Fruit fly (Drosophila melanogaster) whole organism, embryonic: ENCODE data around the gene Gr64d.
A peak's percentile ranks its signal among the peaks of the same experiment; 100 is the strongest.

Source experiments
- C15 ChIP-seq: fragments of 200-800 bp; sonication (Bioruptor generic); IDR thresholded peaks from 3 replicates; pipeline ENCODE4 v1.3.6; 2022; ENCODE audit warnings: missing biosample characterization, missing genetic modification characterization
- CG10209 ChIP-seq: fragments of 200-800 bp; sonication (Bioruptor generic); optimal IDR thresholded peaks from 3 replicates; lab custom pipeline; 2017; ENCODE audit warnings: missing biosample characterization, mild to moderate bottlenecking, missing genetic modification characterization, missing genetic modification reagents
- CG10431 ChIP-seq: fragments of 200-800 bp; sonication (Bioruptor generic); optimal IDR thresholded peaks from 3 replicates; lab custom pipeline; 2018; ENCODE audit warnings: missing biosample characterization, mild to moderate bottlenecking, missing genetic modification characterization
- CG13296 ChIP-seq: fragments of 200-800 bp; sonication (Bioruptor generic); optimal IDR thresholded peaks from 3 replicates; lab custom pipeline; 2018; ENCODE audit warnings: missing biosample characterization, mild to moderate bottlenecking, missing genetic modification characterization
- CG13624 ChIP-seq: fragments of 200-800 bp; sonication (Bioruptor generic); optimal IDR thresholded peaks from 2 replicates; lab custom pipeline; 2016; ENCODE audit warnings: missing biosample characterization, missing genetic modification characterization
- CG13775 ChIP-seq: fragments of 200-800 bp; sonication (Bioruptor generic); optimal IDR thresholded peaks from 3 replicates; lab custom pipeline; 2017; ENCODE audit warnings: missing biosample characterization, mild to moderate bottlenecking, missing genetic modification characterization
- CG14014 ChIP-seq: fragments of 200-800 bp; sonication (Bioruptor generic); IDR thresholded peaks from 2 replicates; pipeline ENCODE4 v1.3.6; 2022; ENCODE audit warnings: missing biosample characterization, missing genetic modification characterization
- CG17829 ChIP-seq: fragments of 200-800 bp; optimal IDR thresholded peaks from 2 replicates; lab custom pipeline; 2019; ENCODE audit warnings: missing biosample characterization, mild to moderate bottlenecking, missing genetic modification characterization, moderate library complexity
- CG18764 ChIP-seq: fragments of 200-800 bp; sonication (Bioruptor generic); optimal IDR thresholded peaks from 3 replicates; lab custom pipeline; 2016; ENCODE audit warnings: missing biosample characterization, missing genetic modification characterization
- CG2199 ChIP-seq: fragments of 200-800 bp; sonication (Bioruptor generic); IDR thresholded peaks from 3 replicates; pipeline ENCODE4 v1.3.6; 2022; ENCODE audit warnings: missing biosample characterization, missing genetic modification characterization
- CG2889 ChIP-seq: fragments of 200-800 bp; sonication (Bioruptor generic); IDR thresholded peaks from 3 replicates; pipeline ENCODE4 v1.3.6; 2022; ENCODE audit warnings: missing biosample characterization, missing genetic modification characterization
- CG30403 ChIP-seq: fragments of 200-800 bp; sonication (Bioruptor generic); optimal IDR thresholded peaks from 3 replicates; lab custom pipeline; 2016; ENCODE audit warnings: missing biosample characterization, missing genetic modification characterization
- CG3281 ChIP-seq: fragments of 200-800 bp; sonication (Bioruptor generic); optimal IDR thresholded peaks from 3 replicates; lab custom pipeline; 2017; ENCODE audit warnings: missing biosample characterization, mild to moderate bottlenecking, missing genetic modification characterization
- CG3838 ChIP-seq: fragments of 200-800 bp; sonication (Bioruptor generic); optimal IDR thresholded peaks from 3 replicates; lab custom pipeline; 2016; ENCODE audit warnings: missing biosample characterization, missing genetic modification characterization
- CG7372 ChIP-seq: fragments of 200-800 bp; sonication (Bioruptor generic); IDR thresholded peaks from 2 replicates; pipeline ENCODE4 v1.3.6; 2022; ENCODE audit warnings: missing biosample characterization, missing genetic modification characterization
- CG7556 ChIP-seq: fragments of 200-800 bp; sonication (Bioruptor generic); optimal IDR thresholded peaks from 2 replicates; lab custom pipeline; 2017; ENCODE audit warnings: missing biosample characterization, mild to moderate bottlenecking, missing genetic modification characterization
- CG7745 ChIP-seq: fragments of 200-800 bp; sonication (Bioruptor generic); optimal IDR thresholded peaks from 2 replicates; lab custom pipeline; 2018; ENCODE audit warnings: missing biosample characterization, mild to moderate bottlenecking, missing genetic modification characterization, moderate library complexity
- CG8478 ChIP-seq: fragments of >200 bp; optimal IDR thresholded peaks from 2 replicates; lab custom pipeline; 2018
- CG9932 ChIP-seq: fragments of 200-800 bp; sonication (Bioruptor generic); IDR thresholded peaks from 2 replicates; pipeline ENCODE4 v1.3.6; 2022; ENCODE audit warnings: missing biosample characterization, missing genetic modification characterization
- CTCF ChIP-seq: fragments of 200-800 bp; sonication (Bioruptor generic); optimal IDR thresholded peaks from 2 replicates; lab custom pipeline; 2017; ENCODE audit warnings: missing biosample characterization, mild to moderate bottlenecking, missing genetic modification characterization, moderate library complexity
- D ChIP-seq, 2 experiments: fragments of 200-800 bp in 1 of 2; fragments of >200 bp in 1 of 2; sonication (Bioruptor generic) in 1 of 2; optimal IDR thresholded peaks; 2 replicates in 1 of 2; 3 replicates in 1 of 2; lab custom pipeline; 2017; ENCODE audit warnings: mild to moderate bottlenecking in 1 of 2, missing biosample characterization in 1 of 2, missing genetic modification characterization in 1 of 2, missing genetic modification reagents in 1 of 2
- Doc3 ChIP-seq: fragments of 200-800 bp; sonication (Bioruptor generic); IDR thresholded peaks from 3 replicates; pipeline ENCODE4 v1.3.6; 2022; ENCODE audit warnings: missing biosample characterization, missing genetic modification characterization; ENCODE audit not compliant: partially characterized antibody
- Fer2 ChIP-seq: fragments of 200-800 bp; sonication (Bioruptor generic); optimal IDR thresholded peaks from 2 replicates; lab custom pipeline; 2018; ENCODE audit warnings: missing biosample characterization, mild to moderate bottlenecking, missing genetic modification characterization, moderate library complexity
- HmgD ChIP-seq: fragments of 200-800 bp; sonication (Bioruptor generic); optimal IDR thresholded peaks from 3 replicates; lab custom pipeline; 2016; ENCODE audit warnings: missing biosample characterization, missing genetic modification characterization
- Max ChIP-seq: fragments of 200-800 bp; sonication (Bioruptor generic); optimal IDR thresholded peaks from 2 replicates; lab custom pipeline; 2016; ENCODE audit warnings: missing biosample characterization, mild to moderate bottlenecking, missing genetic modification characterization
- NC2β ChIP-seq: fragments of 200-800 bp; sonication (Bioruptor generic); optimal IDR thresholded peaks from 2 replicates; lab custom pipeline; 2016; ENCODE audit warnings: missing biosample characterization, missing genetic modification characterization
- NfI ChIP-seq: fragments of 200-800 bp; sonication (Bioruptor generic); optimal IDR thresholded peaks from 3 replicates; lab custom pipeline; 2018; ENCODE audit warnings: missing biosample characterization, mild to moderate bottlenecking, missing genetic modification characterization, moderate library complexity
- PHDP ChIP-seq: fragments of 200-800 bp; sonication (Bioruptor generic); optimal IDR thresholded peaks from 3 replicates; lab custom pipeline; 2018; ENCODE audit warnings: missing biosample characterization, mild to moderate bottlenecking, missing genetic modification characterization, moderate library complexity
- TFAM ChIP-seq: fragments of 200-800 bp; sonication (Bioruptor generic); optimal IDR thresholded peaks from 2 replicates; lab custom pipeline; 2017; ENCODE audit warnings: missing biosample characterization, missing genetic modification characterization, inconsistent platforms
- ab ChIP-seq: fragments of 200-800 bp; sonication (Bioruptor generic); optimal IDR thresholded peaks from 2 replicates; lab custom pipeline; 2016; ENCODE audit warnings: missing biosample characterization, missing genetic modification characterization
- az2 ChIP-seq: fragments of 200-800 bp; sonication (Bioruptor generic); optimal IDR thresholded peaks from 3 replicates; lab custom pipeline; 2016; ENCODE audit warnings: missing biosample characterization, missing genetic modification characterization
- bcd ChIP-seq: fragments of 200-800 bp; sonication (Bioruptor generic); optimal IDR thresholded peaks from 2 replicates; lab custom pipeline; 2017; ENCODE audit warnings: missing biosample characterization, mild to moderate bottlenecking, missing genetic modification characterization
- dmrt11E ChIP-seq: fragments of 200-800 bp; sonication (Bioruptor generic); optimal IDR thresholded peaks from 3 replicates; lab custom pipeline; 2018; ENCODE audit warnings: missing biosample characterization, mild to moderate bottlenecking, missing genetic modification characterization, moderate library complexity
- esg ChIP-seq: fragments of 200-800 bp; sonication (Bioruptor generic); conservative IDR thresholded peaks from 2 replicates; pipeline ENCODE4 v1.3.6; 2022; ENCODE audit warnings: missing biosample characterization, missing genetic modification characterization
- eyg ChIP-seq: fragments of 200-800 bp; sonication (Bioruptor generic); optimal IDR thresholded peaks from 3 replicates; lab custom pipeline; 2016; ENCODE audit warnings: missing biosample characterization, missing genetic modification characterization
- fru ChIP-seq: fragments of >200 bp; optimal IDR thresholded peaks from 2 replicates; lab custom pipeline; 2017
- gcm2 ChIP-seq: fragments of 200-800 bp; sonication (Bioruptor generic); optimal IDR thresholded peaks from 2 replicates; lab custom pipeline; 2016; ENCODE audit warnings: missing biosample characterization, missing genetic modification characterization
- gro ChIP-seq: fragments of 200-800 bp; sonication (Bioruptor generic); optimal IDR thresholded peaks from 2 replicates; lab custom pipeline; 2016; ENCODE audit warnings: missing biosample characterization, missing genetic modification characterization
- gsb-n ChIP-seq: fragments of 200-800 bp; sonication (Bioruptor generic); optimal IDR thresholded peaks from 3 replicates; lab custom pipeline; 2018; ENCODE audit warnings: missing biosample characterization, mild to moderate bottlenecking, missing genetic modification characterization
- ind ChIP-seq: fragments of 200-800 bp; sonication (Bioruptor generic); optimal IDR thresholded peaks from 3 replicates; lab custom pipeline; 2016; ENCODE audit warnings: missing biosample characterization, missing genetic modification characterization
- lilli ChIP-seq: fragments of 200-800 bp; sonication (Bioruptor generic); optimal IDR thresholded peaks from 3 replicates; lab custom pipeline; 2016; ENCODE audit warnings: missing biosample characterization, missing genetic modification characterization
- nau ChIP-seq: fragments of 200-800 bp; sonication (Bioruptor generic); optimal IDR thresholded peaks from 3 replicates; lab custom pipeline; 2017; ENCODE audit warnings: missing biosample characterization, mild to moderate bottlenecking, missing genetic modification characterization, missing genetic modification reagents
- odd ChIP-seq: fragments of 200-800 bp; sonication (Bioruptor generic); optimal IDR thresholded peaks from 2 replicates; lab custom pipeline; 2017; ENCODE audit warnings: missing biosample characterization, mild to moderate bottlenecking, missing genetic modification characterization
- prd ChIP-seq, 3 experiments: fragments of >200 bp in 2 of 3; fragments of 200-800 bp in 1 of 3; sonication (Bioruptor generic) in 1 of 3; optimal IDR thresholded peaks in 2 of 3; IDR thresholded peaks in 1 of 3; 2 replicates in 2 of 3; 3 replicates in 1 of 3; pipeline versions ENCODE4 v1.3.6 to Lab custom; 2017 to 2022; ENCODE audit warnings: missing biosample characterization in 1 of 3, missing genetic modification characterization in 1 of 3
- pros ChIP-seq: fragments of 200-800 bp; sonication (Bioruptor generic); optimal IDR thresholded peaks from 3 replicates; lab custom pipeline; 2019; ENCODE audit warnings: missing biosample characterization, mild to moderate bottlenecking, missing genetic modification characterization, moderate library complexity
- salm ChIP-seq: fragments of 200-800 bp; sonication (Bioruptor generic); optimal IDR thresholded peaks from 2 replicates; lab custom pipeline; 2018; ENCODE audit warnings: missing biosample characterization, mild to moderate bottlenecking, missing genetic modification characterization
- sim ChIP-seq: fragments of 200-800 bp; sonication (Bioruptor generic); IDR thresholded peaks from 2 replicates; pipeline ENCODE4 v1.3.6; 2022; ENCODE audit warnings: missing biosample characterization, missing genetic modification characterization
- sisA ChIP-seq: fragments of 200-800 bp; sonication (Bioruptor generic); IDR thresholded peaks from 2 replicates; pipeline ENCODE4 v1.3.6; 2022; ENCODE audit warnings: missing biosample characterization, missing genetic modification characterization
- sug ChIP-seq: fragments of 200-800 bp; optimal IDR thresholded peaks from 2 replicates; lab custom pipeline; 2019; ENCODE audit warnings: missing biosample characterization, mild to moderate bottlenecking, missing genetic modification characterization, moderate library complexity
- vvl ChIP-seq: fragments of 200-800 bp; sonication (Bioruptor generic); IDR thresholded peaks from 2 replicates; pipeline ENCODE4 v1.3.6; 2022; ENCODE audit warnings: missing biosample characterization, missing genetic modification characterization

Gene Gr64d

DNA sequence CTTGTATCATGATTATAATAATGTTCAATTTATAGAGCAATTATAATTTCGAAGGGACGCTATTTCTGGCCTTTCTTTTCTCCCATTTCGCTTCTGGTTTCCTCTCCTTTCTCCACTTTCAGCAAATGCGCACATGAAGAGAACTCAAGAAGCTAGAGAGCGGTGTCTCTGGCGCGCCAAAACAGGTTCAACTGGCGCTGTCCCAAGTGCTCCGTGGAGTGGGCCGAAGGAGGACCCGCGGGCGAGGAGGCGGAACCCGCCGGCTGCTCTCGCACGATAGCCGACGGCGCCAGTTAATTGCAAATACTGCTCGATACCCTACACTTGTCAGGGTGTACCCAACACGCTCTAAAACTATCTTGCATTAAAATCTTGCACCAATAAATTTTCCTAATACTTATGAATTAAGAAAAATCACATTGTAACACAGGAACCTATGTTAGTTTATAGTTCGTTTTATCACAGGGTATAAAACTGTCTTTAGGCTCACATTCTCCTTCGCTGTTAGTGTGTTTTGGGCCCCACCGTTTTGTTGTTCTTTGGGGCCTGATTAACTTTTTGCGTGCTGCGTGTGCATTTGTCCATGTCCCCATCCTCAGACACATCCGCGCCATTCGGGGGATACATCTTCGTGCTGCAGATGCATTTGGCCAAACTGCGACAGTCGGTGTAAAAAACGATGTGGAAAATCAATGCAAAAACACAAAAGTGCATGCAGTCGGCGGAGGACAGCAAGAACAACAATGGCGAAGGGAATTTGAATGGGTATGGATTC, 38.5 kb downstream of the Gr64d start (continued):
- peak; percentile 58 for TF ChIP-seq CG18764
- TF ChIP-seq CG13296 = peak; percentile 79
- peak; percentile 93 for TF ChIP-seq sisA (GFP tag; lab: Robert Waterston, UW)
- TF ChIP-seq CG30403 (GFP tag; lab: Kevin White, UChicago) = peak; percentile 89
- TF ChIP-seq dmrt11E (tag; lab: Kevin White, UChicago) = peak; percentile 39
- TF ChIP-seq bcd (GFP tag; lab: Kevin White, UChicago) = peak; percentile 89
- peak; percentile 79 for TF ChIP-seq CG3281 (GFP tag; lab: Kevin White, UChicago)
- no peak for TF ChIP-seq TFAM (GFP tag; lab: Kevin White, UChicago)
- peak; percentile 70 for TF ChIP-seq CG13775 (GFP tag; lab: Kevin White, UChicago)
- peak; percentile 81 for TF ChIP-seq HmgD
- no peak for TF ChIP-seq fru (lab: Kevin White, UChicago)
- TF ChIP-seq CG14014 (GFP tag; lab: Robert Waterston, UW) = peak; percentile 95
- TF ChIP-seq CG10209 (GFP tag; lab: Kevin White, UChicago) = peak; percentile 84
- TF ChIP-seq az2 (GFP tag; lab: Kevin White, UChicago) = peak; percentile 85
- TF ChIP-seq lilli = peak; percentile 93
- no peak for TF ChIP-seq CG2199 (GFP tag; lab: Robert Waterston, UW)
- TF ChIP-seq Doc3 = no peak
- peak; percentile 94 for TF ChIP-seq NfI (GFP tag; lab: Kevin White, UChicago)
- TF ChIP-seq CG2889 (GFP tag; lab: Robert Waterston, UW) = peak; percentile 88
- TF ChIP-seq eyg (GFP tag; lab: Kevin White, UChicago) = peak; percentile 73
- no peak for TF ChIP-seq nau
- TF ChIP-seq Fer2 (tag; lab: Kevin White, UChicago) = peak; percentile 64
- no peak for TF ChIP-seq D (optimal IDR thresholded peaks at IDR 0.05; lab: Kevin White, UChicago)
- peak; percentile 59 for TF ChIP-seq D (GFP tag; optimal IDR thresholded peaks at IDR 0.05; lab: Kevin White, UChicago)
- peak; percentile 71 for TF ChIP-seq gsb-n (tag; lab: Kevin White, UChicago)
- peak; percentile 72; the same call in 1 of the 2 replicates for TF ChIP-seq sim (GFP tag; lab: Robert Waterston, UW)
- TF ChIP-seq CG17829 (tag; lab: Kevin White, UChicago) = peak; percentile 59
- TF ChIP-seq PHDP (tag; lab: Kevin White, UChicago) = peak; percentile 88
- peak; percentile 74 for TF ChIP-seq gcm2 (GFP tag; lab: Kevin White, UChicago)
- TF ChIP-seq CG7372 (GFP tag; lab: Robert Waterston, UW) = peak; percentile 88
- TF ChIP-seq CG9932 (GFP tag; lab: Robert Waterston, UW) = peak; percentile 93
- TF ChIP-seq vvl (GFP tag; lab: Robert Waterston, UW) = peak; percentile 96
- peak; percentile 86 for TF ChIP-seq C15 (GFP tag; lab: Robert Waterston, UW)
- peak; percentile 78 for TF ChIP-seq ab
- peak; percentile 90 for TF ChIP-seq gro (GFP tag; lab: Kevin White, UChicago)
- TF ChIP-seq salm (tag; lab: Kevin White, UChicago) = peak; percentile 72
- TF ChIP-seq sug (tag; lab: Kevin White, UChicago) = peak; percentile 56
- TF ChIP-seq CG7556 (GFP tag; lab: Kevin White, UChicago) = peak; percentile 87
- TF ChIP-seq ind (GFP tag; lab: Kevin White, UChicago) = peak; percentile 92
- TF ChIP-seq prd (optimal IDR thresholded peaks at IDR 0.05; lab: Kevin White, UChicago) = no peak
- TF ChIP-seq prd (GFP tag; IDR thresholded peaks at IDR 0.05; lab: Robert Waterston, UW) = peak; percentile 92
- TF ChIP-seq CTCF (GFP tag; lab: Kevin White, UChicago) = no peak
- TF ChIP-seq CG8478 = no peak
- peak; percentile 77 for TF ChIP-seq NC2β (GFP tag; lab: Kevin White, UChicago)
- no peak for TF ChIP-seq pros
- peak; percentile 92 for TF ChIP-seq esg (GFP tag; lab: Robert Waterston, UW)
- peak; percentile 59 for TF ChIP-seq odd (GFP tag; lab: Kevin White, UChicago)
- TF ChIP-seq CG7745 (tag; lab: Kevin White, UChicago) = no peak
- peak; percentile 22 for TF ChIP-seq CG10431 (GFP tag; lab: Kevin White, UChicago)
- TF ChIP-seq Max (GFP tag; lab: Kevin White, UChicago) = peak; percentile 67
- TF ChIP-seq CG3838 (GFP tag; lab: Kevin White, UChicago) = peak; percentile 36
- TF ChIP-seq CG13624 (GFP tag; lab: Kevin White, UChicago) = peak; percentile 94
